Worm (Caenorhabditis elegans) whole organism, L1 larva: ENCODE measurements around the gene nhr-123.

Source experiments
- C34B4.2 ChIP-seq: sonication (generic microtip); optimal IDR thresholded peaks from 2 replicates; lab custom pipeline; 2017; ENCODE audit warnings: mild to moderate bottlenecking, missing genetic modification characterization, missing compliant biosample characterization
- F16B12.6 ChIP-seq: fragments of 150-350 bp; optimal IDR thresholded peaks from 2 replicates; lab custom pipeline; 2014; ENCODE audit warnings: missing biosample characterization, missing genetic modification characterization
- aha-1 ChIP-seq: fragments of 150-350 bp; optimal IDR thresholded peaks from 2 replicates; lab custom pipeline; 2014; ENCODE audit warnings: missing biosample characterization, missing genetic modification characterization
- alr-1 ChIP-seq: fragments of 200-800 bp; sonication (Bioruptor generic); optimal IDR thresholded peaks from 2 replicates; lab custom pipeline; 2018; ENCODE audit warnings: borderline replicate concordance, mild to moderate bottlenecking, missing genetic modification characterization, missing compliant biosample characterization
- aly-2 ChIP-seq: fragments of 150-350 bp; optimal IDR thresholded peaks from 2 replicates; lab custom pipeline; 2014; ENCODE audit warnings: missing biosample characterization, missing genetic modification characterization
- ama-1 ChIP-seq: fragments of 150-350 bp; optimal IDR thresholded peaks from 2 replicates; lab custom pipeline; 2014
- blmp-1 ChIP-seq: fragments of 150-350 bp; optimal IDR thresholded peaks from 2 replicates; lab custom pipeline; 2014; ENCODE audit warnings: missing biosample characterization, missing genetic modification characterization
- ceh-63 ChIP-seq: fragments of 200-800 bp; sonication (Bioruptor generic); optimal IDR thresholded peaks from 2 replicates; lab custom pipeline; 2018; ENCODE audit warnings: mild to moderate bottlenecking, missing genetic modification characterization, missing compliant biosample characterization
- ces-1 ChIP-seq: fragments of 150-350 bp; optimal IDR thresholded peaks from 2 replicates; lab custom pipeline; 2014; ENCODE audit warnings: missing biosample characterization, missing genetic modification reagents, missing genetic modification characterization
- efl-1 ChIP-seq, 4 experiments: fragments of 150-350 bp; optimal IDR thresholded peaks in 3 of 4; peaks in 1 of 4; 1 replicate in 1 of 4; 2 replicates in 3 of 4; lab custom pipeline; 2014; ENCODE audit warnings: missing biosample characterization in 2 of 4, missing genetic modification characterization in 2 of 4, missing genetic modification reagents in 2 of 4
- ets-5 ChIP-seq: fragments of 200-800 bp; sonication (Bioruptor generic); IDR thresholded peaks from 2 replicates; pipeline ENCODE4 v1.3.6; 2022; ENCODE audit warnings: missing genetic modification characterization, missing compliant biosample characterization
- hlh-17 ChIP-seq: fragments of 200-800 bp; sonication (Bioruptor generic); optimal IDR thresholded peaks from 2 replicates; lab custom pipeline; 2018; ENCODE audit warnings: missing genetic modification characterization, mild to moderate bottlenecking, missing compliant biosample characterization, moderate library complexity, borderline replicate concordance
- lsy-2 ChIP-seq, 2 experiments: fragments of 150-350 bp; optimal IDR thresholded peaks; 2 replicates each; lab custom pipeline; 2014; ENCODE audit warnings: missing biosample characterization in 2 of 2, missing genetic modification characterization in 2 of 2
- nhr-28 ChIP-seq: fragments of 150-350 bp; optimal IDR thresholded peaks from 2 replicates; lab custom pipeline; 2014; ENCODE audit warnings: missing biosample characterization, missing genetic modification characterization
- nhr-47 ChIP-seq: sonication (generic microtip); optimal IDR thresholded peaks from 2 replicates; lab custom pipeline; 2016; ENCODE audit warnings: mild to moderate bottlenecking, missing genetic modification characterization, moderate library complexity, missing compliant biosample characterization
- nhr-77 ChIP-seq: fragments of 150-350 bp; optimal IDR thresholded peaks from 2 replicates; lab custom pipeline; 2014; ENCODE audit warnings: missing biosample characterization, missing genetic modification characterization
- nhr-84 ChIP-seq: sonication (generic microtip); optimal IDR thresholded peaks from 2 replicates; lab custom pipeline; 2017; ENCODE audit warnings: missing biosample characterization, missing genetic modification characterization
- nhr-85 ChIP-seq: sonication (generic microtip); peaks from one replicate; lab custom pipeline; 2016; ENCODE audit warnings: missing genetic modification characterization, inconsistent platforms, missing compliant biosample characterization
- nhr-90 ChIP-seq: sonication (generic microtip); optimal IDR thresholded peaks from 2 replicates; lab custom pipeline; 2016; ENCODE audit warnings: mild to moderate bottlenecking, missing genetic modification characterization, missing compliant biosample characterization; ENCODE audit not compliant: poor library complexity
- pag-3 ChIP-seq: sonication (generic microtip); optimal IDR thresholded peaks from 2 replicates; lab custom pipeline; 2017; ENCODE audit warnings: missing genetic modification characterization, mild to moderate bottlenecking, missing compliant biosample characterization, antibody characterized with exemption, borderline replicate concordance; ENCODE audit not compliant: insufficient read depth
- rnt-1 ChIP-seq: sonication (generic microtip); optimal IDR thresholded peaks from 2 replicates; lab custom pipeline; 2016; ENCODE audit warnings: mild to moderate bottlenecking, missing genetic modification characterization, moderate library complexity, missing compliant biosample characterization
- snpc-4 ChIP-seq: fragments of 150-350 bp; optimal IDR thresholded peaks from 2 replicates; lab custom pipeline; 2014; ENCODE audit warnings: missing biosample characterization, missing genetic modification characterization
- snu-23 ChIP-seq: sonication (generic microtip); optimal IDR thresholded peaks from 2 replicates; lab custom pipeline; 2016; ENCODE audit warnings: missing genetic modification characterization, missing compliant biosample characterization
- swsn-7 ChIP-seq: sonication (generic microtip); optimal IDR thresholded peaks from 2 replicates; lab custom pipeline; 2016; ENCODE audit warnings: missing genetic modification characterization, missing compliant biosample characterization
- unc-30 ChIP-seq: sonication (generic microtip); optimal IDR thresholded peaks from 2 replicates; lab custom pipeline; 2017; ENCODE audit warnings: missing biosample characterization, missing genetic modification characterization
- unc-62 ChIP-seq: fragments of 150-350 bp; optimal IDR thresholded peaks from 2 replicates; lab custom pipeline; 2014; ENCODE audit warnings: missing biosample characterization, missing genetic modification reagents, missing genetic modification characterization
- ztf-11 ChIP-seq, 2 experiments: sonication (generic microtip); optimal IDR thresholded peaks; 2 replicates each; lab custom pipeline; 2016 to 2017; ENCODE audit warnings: missing genetic modification characterization in 2 of 2, missing biosample characterization in 1 of 2, missing compliant biosample characterization in 1 of 2

nhr-123 gene

DNA sequence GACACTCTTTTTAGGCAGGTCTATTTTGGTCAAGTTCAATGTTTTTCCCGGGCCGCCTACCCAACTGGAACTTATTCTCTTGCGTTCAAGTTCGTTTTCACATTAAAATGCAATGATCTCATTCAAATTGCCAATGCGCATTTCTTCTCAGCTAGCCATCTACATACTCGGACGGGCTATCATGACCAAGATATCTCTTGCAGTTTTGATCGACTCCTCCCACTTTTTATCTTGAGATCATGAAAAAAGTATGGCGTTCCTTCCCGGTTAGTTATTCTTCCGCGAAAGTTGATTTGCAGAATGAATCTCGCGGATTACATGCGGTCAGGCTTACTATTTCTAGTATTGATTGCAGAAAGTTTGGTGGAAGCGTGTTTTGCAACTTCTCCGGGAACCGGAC is 17.4 kb upstream of the nhr-123 start, which contains the start of gene B0554.2:
Gene B0554.2, plus strand, starts transcription at position 301 of the 400 bp plus-strand sequence.
- no peak for TF ChIP-seq nhr-77 (tag; lab: Kevin White, UChicago)
- TF ChIP-seq swsn-7 (tag; lab: Kevin White, UChicago) = no peak

DNA sequence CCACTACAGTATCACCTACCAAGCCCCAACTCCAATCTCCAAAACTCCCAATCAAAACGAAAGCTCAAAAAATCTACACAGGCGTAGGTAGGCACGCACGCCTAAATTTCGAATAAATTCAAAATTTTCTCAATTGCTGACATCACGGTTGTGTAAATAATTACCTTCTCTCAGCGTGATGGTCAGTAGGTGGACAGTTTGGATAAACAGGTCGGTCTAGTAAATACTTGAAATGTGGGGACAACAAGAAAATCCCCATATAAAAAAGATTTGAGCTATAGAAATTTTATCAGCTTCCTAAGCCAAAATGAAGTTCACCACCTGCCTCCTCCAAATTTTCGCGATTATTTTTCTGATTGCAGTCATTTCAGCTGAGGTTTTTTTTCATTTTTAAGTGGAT is 13.2 kb upstream of the nhr-123 start, which contains the start of gene B0554.1:
Gene B0554.1, plus strand, starts transcription at position 301 of the 400 bp plus-strand sequence.
- TF ChIP-seq hlh-17 (GFP tag; lab: Kevin White, UChicago) = no peak
- no peak for TF ChIP-seq ets-5 (GFP tag; lab: Robert Waterston, UW)
- no peak for TF ChIP-seq unc-30
- no peak for TF ChIP-seq aly-2 (tag; lab: Kevin White, UChicago)
- no peak for TF ChIP-seq blmp-1
- TF ChIP-seq ama-1 = no peak
- TF ChIP-seq ceh-63 = no peak
- no peak for TF ChIP-seq nhr-84 (tag; lab: Kevin White, UChicago)
- no peak for TF ChIP-seq F16B12.6 (tag; lab: Kevin White, UChicago)
- no peak for TF ChIP-seq ces-1 (GFP tag; lab: Kevin White, UChicago)

DNA sequence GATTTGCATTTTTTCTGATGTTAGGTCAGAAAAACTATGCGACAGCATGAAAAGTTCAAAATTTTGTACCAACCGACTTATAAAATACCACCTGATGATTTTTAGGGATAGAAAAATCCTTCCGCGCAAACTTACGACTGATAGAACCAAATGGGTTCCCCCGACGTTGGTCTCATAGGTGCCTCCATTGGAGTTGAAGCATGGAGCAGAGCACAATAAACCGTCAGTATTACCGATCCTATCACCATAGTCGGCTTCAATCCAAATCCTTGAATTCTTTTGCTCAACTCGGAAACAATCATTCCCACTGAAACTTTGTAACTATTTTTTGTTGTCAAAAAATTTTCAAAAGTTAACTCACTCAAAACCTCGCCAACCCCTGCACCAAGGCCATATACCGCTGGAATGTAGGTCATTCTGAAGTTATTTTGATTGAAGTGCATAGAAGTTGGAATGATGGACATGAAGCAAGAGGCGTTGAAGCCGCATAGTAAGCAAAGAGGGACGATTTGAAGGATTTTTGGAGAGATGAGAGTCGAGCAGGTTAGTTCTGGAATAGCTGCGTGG is 12.0 kb upstream of the nhr-123 start:
- TF ChIP-seq nhr-47 = no peak
- TF ChIP-seq unc-30 = no peak
- no peak for TF ChIP-seq nhr-90 (tag; lab: Kevin White, UChicago)
- no peak for TF ChIP-seq efl-1 (optimal IDR thresholded peaks at IDR 0.05; lab: Kevin White, UChicago)
- TF ChIP-seq efl-1 (GFP tag; optimal IDR thresholded peaks at IDR 0.05 in 1 of 2; lab: Kevin White, UChicago) = peak in 1 of 2 experiments; percentile 21
- no peak for TF ChIP-seq snu-23 (GFP tag; lab: Kevin White, UChicago)

DNA sequence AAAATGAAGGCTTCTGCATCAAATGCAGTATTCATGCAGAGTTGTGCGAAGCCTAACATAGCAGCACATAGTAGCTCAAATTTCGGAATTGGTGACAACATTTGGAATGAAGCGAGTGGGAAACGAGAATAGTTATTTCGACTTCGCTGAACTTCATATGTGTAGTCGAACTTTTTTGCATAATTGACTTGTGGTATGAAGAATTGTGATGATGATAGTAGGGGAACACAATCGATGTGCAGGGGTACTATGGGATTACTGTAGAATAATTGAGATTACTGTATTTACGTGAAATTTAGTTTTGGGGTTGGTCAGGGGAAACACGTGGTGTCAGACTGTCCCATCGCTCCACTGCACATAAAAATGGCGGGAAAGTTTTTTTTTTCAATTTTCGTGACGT is 10.3 kb upstream of the nhr-123 start, which contains the start of gene B0554.7:
Gene B0554.7, minus strand, starts transcription at position 101 of the 400 bp plus-strand sequence.
- no peak for TF ChIP-seq nhr-77 (tag; lab: Kevin White, UChicago)
- TF ChIP-seq snpc-4 (tag; lab: Kevin White, UChicago) = no peak
- no peak for TF ChIP-seq ets-5 (GFP tag; lab: Robert Waterston, UW)
- TF ChIP-seq ama-1 = no peak

DNA sequence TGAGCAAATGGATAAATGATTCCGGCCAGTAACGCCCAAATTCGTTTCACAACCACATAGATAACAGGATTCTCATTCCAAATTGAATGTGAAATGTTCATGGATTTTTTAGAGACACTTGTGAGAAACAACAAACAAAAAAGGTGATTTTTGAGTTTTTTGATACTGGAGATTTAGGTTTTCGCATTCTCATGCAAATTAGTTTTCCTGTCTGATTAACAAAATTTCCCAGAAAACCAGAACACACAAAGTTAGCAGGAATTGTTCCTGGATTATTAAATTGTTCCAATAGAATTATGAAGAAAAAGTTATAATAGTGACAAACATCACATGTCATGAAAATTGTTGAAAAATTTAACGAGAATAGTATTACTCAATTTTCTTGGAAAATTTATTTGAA is 8.1 kb upstream of the nhr-123 start, which contains the start of gene srh-33:
Gene srh-33, minus strand, starts transcription at position 101 of the 400 bp plus-strand sequence.
- no peak for TF ChIP-seq hlh-17 (GFP tag; lab: Kevin White, UChicago)
- TF ChIP-seq alr-1 = no peak

DNA sequence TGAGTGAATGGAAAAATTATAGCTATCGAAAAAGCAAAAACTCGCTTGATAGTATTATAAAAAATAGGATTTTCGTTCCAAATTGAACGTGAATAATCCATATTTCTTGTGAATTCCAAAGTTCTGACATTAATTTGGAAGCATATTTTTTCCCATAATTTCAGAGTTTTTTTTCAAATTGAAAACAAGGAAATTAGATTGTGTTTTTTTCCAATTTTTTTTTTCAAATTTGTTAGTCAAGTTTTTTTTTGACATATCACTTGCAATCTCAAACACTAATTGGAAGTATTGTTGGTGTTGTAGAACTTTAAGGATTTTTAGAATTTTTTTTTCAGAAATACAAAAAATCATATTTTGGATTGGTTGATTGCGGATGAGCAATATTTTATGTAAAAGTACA is 4.7 kb upstream of the nhr-123 start, which contains the start of gene srh-34:
Gene srh-34, minus strand, starts transcription at position 101 of the 400 bp plus-strand sequence.
- no peak for TF ChIP-seq nhr-47
- TF ChIP-seq blmp-1 = no peak
- no peak for TF ChIP-seq unc-62 (GFP tag; lab: Kevin White, UChicago)
- TF ChIP-seq pag-3 (tag; lab: Kevin White, UChicago) = no peak
- TF ChIP-seq lsy-2 (tag; optimal IDR thresholded peaks at IDR 0.05; lab: Kevin White, UChicago) = no peak
- TF ChIP-seq C34B4.2 (tag; lab: Kevin White, UChicago) = no peak
- no peak for TF ChIP-seq snpc-4 (tag; lab: Kevin White, UChicago)
- no peak for TF ChIP-seq snu-23 (GFP tag; lab: Kevin White, UChicago)
- no peak for TF ChIP-seq ces-1 (GFP tag; lab: Kevin White, UChicago)
- no peak for TF ChIP-seq rnt-1 (tag; lab: Kevin White, UChicago)
- TF ChIP-seq aha-1 = no peak

DNA sequence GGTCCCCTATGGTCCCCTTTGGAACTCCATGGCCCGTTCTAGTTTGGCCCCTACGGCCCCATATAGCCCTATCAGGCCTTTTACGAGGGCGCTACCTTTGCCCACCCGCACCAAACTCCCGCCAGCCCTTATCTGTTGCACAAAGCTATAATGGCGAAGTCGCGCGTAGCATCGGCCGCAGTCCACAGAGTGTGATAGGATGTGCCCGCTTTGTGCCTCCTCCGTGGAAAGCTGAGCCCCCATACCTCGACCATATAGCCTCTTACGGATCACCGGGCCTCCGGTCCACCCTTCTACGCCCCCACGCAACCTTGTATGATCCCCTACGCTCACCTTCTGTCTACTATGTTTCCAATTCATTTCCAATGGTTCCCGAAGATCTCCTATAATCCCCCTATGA is 4.3 kb upstream of the nhr-123 start:
- TF ChIP-seq nhr-28 (tag; lab: Kevin White, UChicago) (no peak), nhr-85 (peak; percentile 8)

DNA sequence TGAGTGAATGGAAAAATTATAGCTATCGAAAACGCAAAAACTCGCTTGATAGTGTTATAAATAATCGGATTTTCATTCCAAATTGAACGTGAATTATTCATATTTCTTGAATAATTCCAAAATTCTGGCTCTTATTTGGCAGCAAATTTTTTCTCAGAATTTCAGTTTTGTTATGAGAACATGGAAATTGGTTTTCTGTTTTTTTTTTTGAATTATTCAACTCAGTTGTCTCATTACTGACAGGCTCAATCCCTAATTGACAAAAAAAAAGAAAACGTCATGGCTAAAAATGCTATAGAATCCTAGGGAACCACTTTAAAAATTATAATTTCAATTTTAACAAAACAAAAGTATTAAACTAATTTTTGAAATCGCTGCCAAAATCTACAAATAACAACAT is 2.1 kb upstream of the nhr-123 start, which contains the start of gene srh-35:
Gene srh-35, minus strand, starts transcription at position 101 of the 400 bp plus-strand sequence.
- TF ChIP-seq nhr-77 (tag; lab: Kevin White, UChicago) (no peak), nhr-85 (peak; percentile 10), ztf-11 (tag; optimal IDR thresholded peaks at IDR 0.05; lab: Kevin White, UChicago) (no peak)
